Worm (Caenorhabditis elegans) whole organism, dauer: Measurements from ENCODE around the gene K10B3.1.

ENCODE experiments used
- unc-62 ChIP-seq: sonication (generic microtip); optimal IDR thresholded peaks from 2 replicates; lab custom pipeline; 2017; ENCODE audit warnings: missing biosample characterization, missing genetic modification reagents, missing genetic modification characterization

The K10B3.1 gene

DNA sequence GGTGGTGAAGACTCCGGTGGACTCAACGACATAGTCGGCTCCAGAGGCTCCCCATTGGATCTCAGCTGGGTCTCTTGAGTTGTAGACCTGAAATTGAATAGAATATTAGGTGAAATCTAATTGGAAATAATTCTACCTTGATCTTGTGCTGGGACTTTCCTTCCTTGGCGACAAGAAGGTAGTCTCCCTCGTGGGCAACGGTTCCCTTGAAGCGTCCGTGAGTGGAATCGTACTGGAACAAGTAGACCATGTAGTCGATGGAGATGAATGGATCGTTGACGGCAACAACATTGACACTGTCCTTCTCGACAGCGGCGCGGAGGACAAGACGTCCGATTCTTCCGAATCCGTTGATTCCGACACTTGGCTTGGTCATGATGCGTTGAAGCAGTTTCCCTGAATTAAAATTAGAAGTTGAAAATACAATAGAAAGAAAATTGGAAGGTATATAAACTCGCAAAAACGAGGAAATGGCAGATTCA, 22.3 kb upstream of the K10B3.1 start, which contains the start of gene gpd-3:
Gene gpd-3 (minus strand): TSS at position 396 of the 482 bp plus-strand sequence.
- TF ChIP-seq unc-62 (GFP tag; lab: Kevin White, UChicago) = no peak

DNA sequence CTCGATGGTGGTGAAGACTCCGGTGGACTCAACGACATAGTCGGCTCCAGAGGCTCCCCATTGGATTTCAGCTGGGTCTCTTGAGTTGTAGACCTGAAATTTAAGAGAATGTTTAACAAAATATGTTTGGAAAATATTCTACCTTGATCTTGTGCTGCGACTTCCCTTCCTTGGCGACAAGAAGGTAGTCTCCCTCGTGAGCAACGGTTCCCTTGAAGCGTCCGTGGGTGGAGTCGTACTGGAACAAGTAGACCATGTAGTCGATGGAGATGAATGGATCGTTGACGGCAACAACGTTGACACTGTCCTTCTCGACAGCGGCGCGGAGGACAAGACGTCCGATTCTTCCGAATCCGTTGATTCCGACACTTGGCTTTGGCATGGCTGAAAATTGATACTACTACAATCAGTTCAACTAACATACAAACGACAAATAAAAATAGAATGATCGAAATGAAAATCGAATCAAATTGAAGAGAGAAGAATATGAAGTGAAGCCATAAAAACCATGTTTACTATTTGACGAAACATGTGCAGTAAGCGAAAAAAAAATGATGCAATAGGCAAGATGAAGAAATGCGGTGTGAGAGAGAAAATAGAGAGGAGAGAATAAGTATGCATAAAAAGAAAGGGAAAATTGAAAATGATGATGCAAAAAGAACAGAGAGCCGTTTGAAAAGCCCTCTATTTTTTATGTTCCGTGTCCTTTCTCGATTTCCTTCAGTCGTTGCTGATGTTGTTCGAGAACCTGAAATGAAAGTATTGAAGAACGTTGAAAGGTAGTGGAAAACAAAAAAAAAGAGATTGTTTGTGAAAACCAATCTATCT, 20.8 kb upstream of the K10B3.1 start, which contains the start of gene gpd-2:
Gene gpd-2 (minus strand): TSS at position 384 of the 828 bp plus-strand sequence.
- TF ChIP-seq unc-62 (GFP tag; lab: Kevin White, UChicago) = no peak

DNA sequence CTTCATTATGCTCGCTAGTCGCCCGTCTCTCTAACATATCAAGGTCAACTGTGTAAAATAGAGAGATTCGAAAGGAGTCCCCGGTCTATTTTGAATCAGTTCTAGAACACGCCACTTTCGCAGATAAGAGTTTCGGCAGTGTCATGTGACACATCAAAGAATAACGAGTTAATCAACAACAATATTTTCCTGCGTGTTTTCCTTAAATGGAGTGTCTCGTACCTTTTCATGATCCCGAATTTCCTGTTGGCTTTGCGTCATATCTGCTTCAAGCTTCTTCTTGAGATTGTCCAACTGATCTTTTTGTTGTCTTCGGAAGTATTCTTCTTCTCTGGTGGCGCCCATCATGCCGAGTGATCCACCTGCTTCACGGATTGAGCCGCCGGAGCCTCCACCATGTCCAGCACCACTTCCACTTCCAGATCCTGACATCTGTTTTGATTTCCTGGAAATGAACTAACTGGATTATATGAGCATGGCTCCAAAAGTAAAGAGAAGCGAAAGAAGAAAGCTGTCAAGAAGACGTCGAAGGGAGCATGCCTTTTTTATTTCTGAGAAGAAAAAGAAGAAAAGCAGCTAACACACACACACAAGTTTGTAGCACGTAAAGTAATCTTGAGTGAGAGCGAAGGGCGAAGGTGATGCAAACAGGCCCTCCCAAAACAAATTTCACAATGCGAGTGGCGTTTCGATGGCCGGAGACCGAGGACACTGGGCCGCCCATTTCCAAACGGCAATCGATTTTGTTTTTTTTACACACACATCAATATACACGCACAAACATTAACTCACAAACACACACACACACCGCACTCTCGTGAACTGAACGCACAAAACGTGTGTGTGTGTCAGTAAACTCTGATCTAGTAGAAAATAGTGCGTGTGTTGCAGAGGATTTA, 19.9 kb upstream of the K10B3.1 start:
- no peak for TF ChIP-seq unc-62 (GFP tag; lab: Kevin White, UChicago)

DNA sequence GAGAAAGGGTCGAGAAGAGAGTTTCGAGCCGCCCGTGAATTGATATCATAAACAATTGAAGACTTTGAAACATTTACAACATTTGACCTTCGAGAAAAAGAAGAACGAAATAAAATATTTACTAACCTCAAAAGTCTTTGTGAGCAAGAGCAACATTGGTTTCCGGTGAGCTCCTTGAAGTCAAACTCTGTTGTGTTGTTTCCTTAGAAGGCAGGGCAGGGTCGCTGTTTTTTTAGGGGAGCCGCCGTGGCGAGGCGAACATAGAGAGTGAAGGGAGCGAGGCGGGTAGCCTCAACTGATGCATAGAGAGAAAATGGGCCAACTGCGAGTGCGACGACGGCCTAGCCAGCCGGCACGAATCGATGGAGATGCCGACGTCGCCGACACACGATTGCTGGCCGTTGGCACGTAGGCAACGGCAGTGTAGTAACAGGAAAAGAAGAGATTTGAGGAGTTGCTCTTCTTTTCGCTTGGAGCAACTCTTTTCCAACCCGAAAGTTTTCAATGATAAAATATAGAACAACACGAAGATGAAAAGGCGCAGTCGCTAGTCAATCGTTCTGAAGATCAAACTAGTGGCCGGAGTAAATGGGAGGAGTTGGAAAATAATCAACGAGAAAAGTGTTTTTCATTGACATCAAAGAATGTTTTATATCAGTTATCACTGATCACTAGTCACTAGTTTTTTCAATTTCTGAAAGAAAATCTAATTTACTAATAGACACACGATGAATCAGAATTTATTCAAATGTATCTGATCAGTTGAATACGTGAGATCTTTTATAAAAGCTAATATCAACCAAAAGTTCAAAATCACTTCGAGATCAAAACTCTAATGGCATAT, 19.0 kb upstream of the K10B3.1 start, which contains the start of gene mai-1:
Gene mai-1 (minus strand): TSS at position 557 of the 844 bp plus-strand sequence.
- no peak for TF ChIP-seq unc-62 (GFP tag; lab: Kevin White, UChicago)

DNA sequence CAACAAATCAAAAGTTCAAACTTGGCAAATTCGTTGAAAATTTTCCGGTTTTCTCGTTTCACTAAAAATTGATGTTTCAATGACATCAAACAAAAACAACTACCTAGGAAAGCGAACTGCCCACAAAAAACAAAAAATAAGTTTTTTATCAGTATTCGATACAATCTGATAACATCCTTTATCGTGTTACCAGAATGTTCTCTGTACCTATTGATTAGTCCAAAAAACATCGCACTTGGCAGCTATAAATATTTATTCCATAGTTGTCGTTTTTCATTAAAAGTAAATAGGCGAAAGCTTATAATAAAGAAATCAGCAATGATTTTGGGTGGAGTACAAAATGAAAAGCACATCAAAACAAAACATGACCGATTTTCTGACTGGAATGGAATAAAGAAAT, 18.1 kb upstream of the K10B3.1 start:
- TF ChIP-seq unc-62 (GFP tag; lab: Kevin White, UChicago) = no peak

DNA sequence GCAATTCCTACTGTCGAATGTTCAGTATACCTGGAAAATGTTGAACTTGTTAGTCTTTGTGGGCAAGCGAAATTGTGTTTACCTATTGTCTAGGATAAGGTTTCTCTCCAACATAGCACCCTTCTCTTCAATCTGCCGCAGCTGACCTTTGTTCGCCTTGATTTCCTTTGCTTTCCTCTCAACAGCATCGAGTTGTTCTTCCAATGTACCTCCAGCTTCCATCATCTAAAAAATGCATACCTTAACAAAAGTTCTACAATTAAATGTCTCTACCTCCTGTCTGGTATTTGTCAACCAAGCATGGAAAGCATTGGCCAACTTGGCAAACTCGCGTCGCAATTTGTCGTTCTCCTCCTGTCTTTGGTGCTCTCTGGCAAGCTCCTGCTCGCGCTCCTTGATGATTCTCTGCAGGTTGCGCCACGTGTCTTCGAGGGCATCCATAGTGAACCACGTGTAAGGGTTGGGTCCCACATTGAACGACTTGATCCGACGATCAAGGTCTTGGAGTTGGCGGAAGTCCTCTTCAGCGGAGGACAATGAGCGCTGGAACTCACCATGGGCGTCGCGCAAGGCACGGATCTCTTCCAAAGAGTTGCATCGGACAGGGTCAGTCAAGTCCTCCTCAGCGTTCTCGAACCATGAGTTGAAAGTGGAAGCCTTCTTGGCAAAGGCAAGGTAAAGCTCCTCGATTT, 16.5 kb upstream of the K10B3.1 start:
- TF ChIP-seq unc-62 (GFP tag; lab: Kevin White, UChicago) = no peak

DNA sequence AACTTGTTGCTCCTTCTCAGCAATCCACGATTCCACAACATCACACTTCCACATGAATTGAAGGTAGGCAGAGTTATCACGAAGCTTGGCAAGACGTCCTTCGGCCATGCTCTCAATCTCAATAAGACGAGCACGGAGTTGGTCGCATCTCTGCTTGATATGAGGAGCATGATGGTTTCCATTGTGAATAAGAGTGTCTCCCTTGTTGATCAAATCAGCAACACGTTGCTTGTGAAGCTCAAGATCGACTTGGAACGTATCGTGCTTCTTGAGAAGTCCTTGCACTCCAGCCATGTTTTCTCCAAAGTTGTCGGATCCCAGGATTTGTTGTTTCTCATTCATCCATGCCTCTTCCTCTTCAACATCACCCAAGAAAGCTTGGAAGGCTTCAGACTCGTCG, 15.7 kb upstream of the K10B3.1 start:
- no peak for TF ChIP-seq unc-62 (GFP tag; lab: Kevin White, UChicago)

DNA sequence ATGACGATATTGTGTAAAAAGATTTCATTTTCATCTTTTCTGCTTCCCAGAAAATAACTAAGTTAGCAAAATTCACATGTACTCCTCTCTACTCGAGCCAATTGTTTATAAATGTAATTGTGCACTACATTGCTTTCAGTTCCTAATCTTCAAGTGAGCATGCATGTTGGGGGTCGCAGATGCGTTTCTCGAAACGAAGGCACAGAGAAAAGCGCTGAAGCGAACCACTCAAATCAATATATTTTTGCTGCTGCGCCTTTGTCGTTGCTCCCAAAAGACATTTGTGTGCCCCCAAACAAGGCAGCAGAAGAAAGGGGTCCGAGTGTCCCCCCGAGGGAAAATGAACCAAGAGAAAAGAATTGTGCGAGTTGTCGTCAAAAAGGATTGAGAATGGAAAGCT, 9.1 kb upstream of the K10B3.1 start:
- no peak for TF ChIP-seq unc-62 (GFP tag; lab: Kevin White, UChicago)

DNA sequence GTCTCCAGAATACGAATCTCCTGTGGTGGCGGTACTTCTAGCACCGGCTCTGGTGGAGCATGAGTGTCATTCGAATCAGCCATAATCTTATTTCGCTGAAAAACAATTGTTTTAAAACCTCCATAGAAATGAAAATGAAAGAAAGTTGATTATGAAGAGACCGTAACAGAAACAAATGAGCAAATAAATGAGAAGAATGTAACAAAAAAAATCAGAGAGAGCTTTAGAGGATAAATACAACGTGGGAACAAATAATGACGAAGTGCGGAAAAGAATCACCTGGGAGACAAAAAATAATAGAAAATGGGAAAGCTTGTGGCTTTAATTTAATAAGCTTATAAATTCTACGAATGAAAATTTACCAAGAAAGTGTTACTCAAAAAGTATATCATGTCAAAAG, 8.3 kb upstream of the K10B3.1 start, which contains the start of gene spc-1:
Gene spc-1 (minus strand): TSS at position 101 of the 400 bp plus-strand sequence.
- TF ChIP-seq unc-62 (GFP tag; lab: Kevin White, UChicago) = no peak

DNA sequence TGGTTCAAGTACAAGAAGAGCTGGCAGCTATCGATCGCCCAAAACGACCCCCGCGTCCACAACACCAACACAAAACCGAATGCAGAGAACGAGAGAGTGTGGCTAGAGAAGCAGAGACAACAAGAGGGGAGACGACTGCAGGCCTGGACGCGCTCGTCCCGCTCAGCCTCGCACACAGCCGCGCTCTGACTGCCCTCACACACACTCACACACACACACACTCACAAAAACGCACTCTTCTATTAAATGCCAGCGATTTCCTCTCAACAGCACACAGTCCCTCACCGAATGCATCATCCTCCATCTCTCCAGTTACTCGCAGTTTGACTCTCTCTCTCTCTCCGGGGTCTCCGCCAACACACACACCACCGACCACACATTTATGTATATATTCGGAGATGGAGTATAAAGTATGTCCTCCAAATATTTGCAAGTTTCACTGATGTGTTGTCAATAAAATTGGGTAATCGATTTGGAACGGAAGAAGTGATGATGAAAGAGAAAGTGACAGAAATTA, 7.6 kb upstream of the K10B3.1 start:
- no peak for TF ChIP-seq unc-62 (GFP tag; lab: Kevin White, UChicago)

DNA sequence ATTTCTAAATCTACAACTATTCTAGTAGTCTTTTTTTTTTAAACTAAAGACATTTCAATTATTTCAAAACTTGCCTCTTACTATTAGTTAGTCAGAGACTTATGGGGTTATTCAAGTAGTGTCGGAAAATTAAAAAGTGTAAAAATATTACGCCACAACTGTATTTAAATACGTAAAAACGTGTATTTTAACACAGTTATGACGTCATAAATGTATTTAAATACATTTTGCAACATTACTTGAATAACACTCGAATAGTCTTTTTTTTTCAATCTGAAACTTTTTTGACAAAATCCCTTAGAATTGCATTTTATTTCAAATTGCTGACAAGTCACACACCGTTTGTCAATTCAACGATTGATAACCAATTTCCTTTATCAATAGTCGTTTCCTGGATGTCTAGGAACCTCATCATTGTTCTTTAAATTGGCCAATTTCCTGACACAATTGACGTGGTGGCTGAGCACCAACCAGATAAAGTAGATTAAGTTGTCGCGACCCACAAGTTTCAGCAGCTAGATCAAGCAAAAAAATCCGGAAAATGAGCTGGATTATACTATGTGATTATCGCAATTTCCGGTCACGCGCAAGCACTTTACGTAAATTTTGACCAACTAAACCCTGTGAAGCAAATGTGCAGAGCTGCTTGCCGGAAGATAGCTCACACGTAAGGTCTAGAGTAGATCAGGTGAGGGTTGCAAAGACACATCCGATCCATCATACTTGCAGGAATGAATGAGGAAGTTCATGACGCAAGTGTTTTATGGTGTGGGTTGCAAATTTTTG, 4.4 kb downstream of the K10B3.1 start:
- no peak for TF ChIP-seq unc-62 (GFP tag; lab: Kevin White, UChicago)

DNA sequence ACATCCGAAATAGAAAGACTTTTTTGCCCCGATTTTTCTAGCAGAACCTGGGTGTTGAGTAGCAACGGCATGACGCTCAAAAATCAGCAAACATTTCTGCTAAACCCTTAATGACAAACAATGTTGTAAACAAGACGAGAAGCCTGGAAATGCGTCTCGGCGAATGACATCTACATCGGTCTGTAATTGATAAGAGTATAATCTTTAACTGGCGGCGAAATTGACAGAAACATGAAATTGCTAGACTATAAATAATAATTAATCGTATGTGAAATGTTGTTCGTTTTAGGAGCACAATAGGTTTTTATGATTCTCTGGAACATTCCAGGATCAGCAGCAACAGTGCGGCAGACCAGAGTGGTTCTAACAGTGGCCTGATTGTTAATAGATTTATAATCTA, 6.4 kb downstream of the K10B3.1 start:
- no peak for TF ChIP-seq unc-62 (GFP tag; lab: Kevin White, UChicago)

DNA sequence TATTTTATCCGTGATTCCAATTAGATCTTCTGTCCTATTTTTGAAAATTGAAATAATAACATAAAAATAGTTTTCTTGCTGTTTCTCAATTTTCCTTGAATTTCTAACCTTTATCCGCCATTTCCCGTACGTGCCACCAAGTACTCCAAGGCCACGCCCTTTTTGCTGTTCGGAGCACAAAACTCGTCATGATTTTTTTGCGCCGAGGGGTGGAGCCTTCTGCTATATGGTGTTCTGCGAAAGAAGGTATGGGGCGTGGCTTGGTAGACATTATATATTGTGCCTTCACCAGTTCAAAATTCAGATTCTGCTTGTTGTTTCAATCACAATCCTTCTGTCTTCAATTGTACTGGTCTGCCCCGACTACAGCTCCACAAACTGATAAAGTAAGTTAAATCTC, 10.0 kb downstream of the K10B3.1 start, which contains the start of gene C15C7.4:
Gene C15C7.4 (plus strand): TSS at position 301 of the 400 bp plus-strand sequence.
- no peak for TF ChIP-seq unc-62 (GFP tag; lab: Kevin White, UChicago)
